Worm (Caenorhabditis elegans): ENCODE results near the gene C06E1.11.

The C06E1.11 gene

DNA sequence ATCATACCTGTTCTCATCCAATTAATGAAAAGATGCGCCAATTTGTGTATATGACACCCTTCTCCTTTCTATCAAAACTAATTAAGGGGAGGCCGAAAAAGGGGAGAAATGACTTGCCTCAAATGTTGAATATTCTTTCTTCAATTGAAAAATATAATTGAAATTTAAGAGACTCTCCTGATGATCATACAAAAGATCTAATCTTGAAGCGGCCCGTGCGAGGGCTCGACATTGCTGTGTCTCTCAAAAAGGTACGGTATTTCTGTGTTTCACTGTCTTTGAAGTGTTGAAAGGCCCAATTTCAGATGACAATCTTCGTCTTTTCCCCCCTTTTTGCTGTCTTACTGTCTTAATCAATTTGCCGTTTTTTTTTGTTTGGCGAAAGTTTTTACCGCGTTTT, 4.5 kb upstream of the C06E1.11 start:
- TF ChIP-seq nhr-25 (tag; optimal IDR thresholded peaks at IDR 0.05), result peak; percentile 58
- TF ChIP-seq skn-1 (tag; optimal IDR thresholded peaks at IDR 0.05), result no peak
- TF ChIP-seq nhr-6 (tag; optimal IDR thresholded peaks at IDR 0.05), result no peak
- TF ChIP-seq lsy-2 (tag; optimal IDR thresholded peaks at IDR 0.05), result peak in 1 of 2 experiments; percentile 14

- TF ChIP-seq elt-1 (tag; optimal IDR thresholded peaks at IDR 0.05) (no peak), lin-39 (tag; optimal IDR thresholded peaks at IDR 0.05) (no peak), lin-13 (GFP tag; optimal IDR thresholded peaks at IDR 0.05) (no peak), unc-62 (GFP tag; optimal IDR thresholded peaks at IDR 0.05) (no peak)
Measured at ce11 chrIII:8620259-8620658, 3.8 kb upstream of the C06E1.11 start.

DNA sequence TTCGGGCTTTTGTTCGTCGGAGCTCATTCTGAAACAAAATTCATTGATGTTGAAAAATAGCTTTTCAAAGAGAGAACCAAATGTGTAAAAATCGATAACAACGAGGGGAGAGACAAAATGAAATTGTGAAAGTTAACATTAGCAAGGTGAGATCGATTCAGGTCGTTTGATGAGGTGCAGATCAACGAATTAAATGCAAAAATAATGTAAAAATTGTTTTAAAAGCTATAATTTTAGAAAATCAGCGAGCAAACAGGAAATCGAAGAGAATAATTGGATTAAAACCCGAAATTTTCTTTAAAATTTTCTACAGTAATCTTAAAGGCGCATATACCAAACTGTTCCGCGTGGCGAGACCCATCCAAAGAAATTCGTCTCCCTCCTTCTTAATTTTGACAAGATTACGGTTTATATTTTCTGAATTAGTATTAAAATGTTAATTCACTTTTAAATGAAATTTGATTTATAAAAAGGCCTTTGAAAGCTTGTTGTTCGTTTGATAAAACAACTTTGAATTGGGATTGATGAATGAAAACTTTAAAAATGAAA, 2.0 kb upstream of the C06E1.11 start, which contains the start of gene C13G5.2:
Gene C13G5.2 (minus strand): TSS at position 51 of the 549 bp plus-strand sequence.
- TF ChIP-seq sem-4 (tag; optimal IDR thresholded peaks at IDR 0.05) (no peak), nhr-6 (tag; optimal IDR thresholded peaks at IDR 0.05) (no peak), mdl-1 (tag; optimal IDR thresholded peaks at IDR 0.05) (no peak)

ce11 chrIII:8614490-8614889, 2.0 kb downstream of the C06E1.11 start, which contains the start of gene rha-2:
Gene rha-2 (minus strand): TSS chrIII:8614569.
- peak in 1 of 2 experiments; percentile 36 for TF ChIP-seq lsy-2 (tag; optimal IDR thresholded peaks at IDR 0.05)
- TF ChIP-seq lin-39 (tag; optimal IDR thresholded peaks at IDR 0.05), result no peak
- TF ChIP-seq mbf-1 (tag; optimal IDR thresholded peaks at IDR 0.05), result no peak
- TF ChIP-seq gmeb-1 (tag; optimal IDR thresholded peaks at IDR 0.05), result peak; percentile 91
- no peak for TF ChIP-seq lin-13 (GFP tag; optimal IDR thresholded peaks at IDR 0.05)
- no peak for TF ChIP-seq sem-4 (tag; optimal IDR thresholded peaks at IDR 0.05)
- peak; percentile 74 for TF ChIP-seq unc-55 (GFP tag; optimal IDR thresholded peaks at IDR 0.05)
- no peak for TF ChIP-seq snpc-4 (tag; optimal IDR thresholded peaks at IDR 0.05)
- no peak for TF ChIP-seq mdl-1 (tag; optimal IDR thresholded peaks at IDR 0.05)
- TF ChIP-seq C34F6.9 (tag; optimal IDR thresholded peaks at IDR 0.05), result peak; percentile 71

DNA sequence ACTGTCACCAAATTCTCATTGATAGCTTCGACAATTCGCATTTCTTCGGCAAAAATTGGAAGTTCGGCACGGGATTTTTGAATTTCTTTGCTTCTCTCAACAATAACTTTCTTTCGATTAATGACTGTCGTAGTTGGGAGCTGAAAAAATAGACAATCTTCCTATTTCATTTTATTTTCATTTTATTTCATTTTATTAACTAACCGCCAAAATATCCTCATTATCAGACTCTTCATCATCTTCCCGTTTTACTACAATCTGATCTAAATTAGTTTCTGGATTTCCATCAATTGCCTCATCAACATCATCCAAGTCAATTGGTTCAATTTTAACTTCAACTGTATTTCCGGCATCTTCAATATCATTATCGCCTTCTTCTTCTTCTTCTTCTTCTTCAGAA, 2.9 kb downstream of the C06E1.11 start:
- TF ChIP-seq ceh-16 (tag; optimal IDR thresholded peaks at IDR 0.05), result no peak
- no peak for TF ChIP-seq fos-1 (tag; optimal IDR thresholded peaks at IDR 0.05)
- no peak for TF ChIP-seq mab-5 (tag; optimal IDR thresholded peaks at IDR 0.05)
- TF ChIP-seq elt-1 (tag; optimal IDR thresholded peaks at IDR 0.05), result no peak
- TF ChIP-seq Y55F3AM.14 (GFP tag; optimal IDR thresholded peaks at IDR 0.05), result no peak
- TF ChIP-seq unc-55 (GFP tag; optimal IDR thresholded peaks at IDR 0.05), result no peak
- no peak for TF ChIP-seq lin-13 (GFP tag; optimal IDR thresholded peaks at IDR 0.05)
- TF ChIP-seq crh-2 (tag; optimal IDR thresholded peaks at IDR 0.05), result no peak
- no peak for TF ChIP-seq mbf-1 (tag; optimal IDR thresholded peaks at IDR 0.05)
- no peak for TF ChIP-seq nhr-6 (tag; optimal IDR thresholded peaks at IDR 0.05)
- no peak for TF ChIP-seq nhr-10 (tag; optimal IDR thresholded peaks at IDR 0.05)
- TF ChIP-seq nhr-237 (tag; optimal IDR thresholded peaks at IDR 0.05), result no peak
- TF ChIP-seq zag-1 (tag; optimal IDR thresholded peaks at IDR 0.05), result no peak
- TF ChIP-seq ceh-82 (tag; optimal IDR thresholded peaks at IDR 0.05), result no peak
- TF ChIP-seq sma-9 (GFP tag; optimal IDR thresholded peaks at IDR 0.05), result no peak
- no peak for TF ChIP-seq sma-9 (tag; optimal IDR thresholded peaks at IDR 0.05)
- TF ChIP-seq ztf-1 (GFP tag; conservative IDR thresholded peaks at IDR 0.05), result no peak
- no peak for TF ChIP-seq dmd-4 (tag; optimal IDR thresholded peaks at IDR 0.05)

ce11 chrIII:8611282-8611681, 5.2 kb downstream of the C06E1.11 start:
- TF ChIP-seq sma-3 (GFP tag; optimal IDR thresholded peaks at IDR 0.05) (no peak), elt-1 (tag; optimal IDR thresholded peaks at IDR 0.05) (no peak), sem-4 (tag; optimal IDR thresholded peaks at IDR 0.05) (no peak), ZK546.5 (tag; optimal IDR thresholded peaks at IDR 0.05) (no peak), C34F6.9 (tag; optimal IDR thresholded peaks at IDR 0.05) (no peak), dmd-4 (tag; optimal IDR thresholded peaks at IDR 0.05) (no peak), ztf-4 (tag; optimal IDR thresholded peaks at IDR 0.05) (no peak), blmp-1 (tag; optimal IDR thresholded peaks at IDR 0.05; ENCODE audit: insufficient read depth) (no peak), zag-1 (tag; optimal IDR thresholded peaks at IDR 0.05) (no peak), ceh-82 (tag; optimal IDR thresholded peaks at IDR 0.05) (no peak), nhr-10 (tag; optimal IDR thresholded peaks at IDR 0.05) (no peak)

Data from whole organism, L2 larva.